Fruit fly (Drosophila melanogaster) whole organism, pupa: ENCODE results near the gene CG8034.

ENCODE experiments used
- CG10348 ChIP-seq: fragments of 200-800 bp; sonication (Bioruptor generic); IDR thresholded peaks from 2 replicates; pipeline ENCODE4 v1.3.6; 2022; ENCODE audit warnings: missing biosample characterization, missing genetic modification characterization
- CG13204 ChIP-seq: fragments of 200-800 bp; sonication (Bioruptor generic); optimal IDR thresholded peaks from 2 replicates; lab custom pipeline; 2018; ENCODE audit warnings: missing biosample characterization, mild to moderate bottlenecking, missing genetic modification characterization, moderate library complexity
- CG14655 ChIP-seq: fragments of 200-800 bp; sonication (Bioruptor generic); optimal IDR thresholded peaks from 3 replicates; lab custom pipeline; 2017; ENCODE audit warnings: mild to moderate bottlenecking, missing biosample characterization, missing genetic modification reagents, missing genetic modification characterization
- CG9948 ChIP-seq: fragments of 200-800 bp; sonication (Bioruptor generic); optimal IDR thresholded peaks from 2 replicates; lab custom pipeline; 2018; ENCODE audit warnings: missing biosample characterization, mild to moderate bottlenecking, missing genetic modification characterization, moderate library complexity
- Ets98B ChIP-seq: fragments of 200-800 bp; sonication (Bioruptor generic); IDR thresholded peaks from 2 replicates; pipeline ENCODE4 v1.3.6; 2022; ENCODE audit warnings: missing biosample characterization, missing genetic modification characterization
- gl ChIP-seq: fragments of 200-800 bp; sonication (Bioruptor generic); optimal IDR thresholded peaks from 2 replicates; lab custom pipeline; 2018; ENCODE audit warnings: missing biosample characterization, mild to moderate bottlenecking, missing genetic modification characterization

DNA sequence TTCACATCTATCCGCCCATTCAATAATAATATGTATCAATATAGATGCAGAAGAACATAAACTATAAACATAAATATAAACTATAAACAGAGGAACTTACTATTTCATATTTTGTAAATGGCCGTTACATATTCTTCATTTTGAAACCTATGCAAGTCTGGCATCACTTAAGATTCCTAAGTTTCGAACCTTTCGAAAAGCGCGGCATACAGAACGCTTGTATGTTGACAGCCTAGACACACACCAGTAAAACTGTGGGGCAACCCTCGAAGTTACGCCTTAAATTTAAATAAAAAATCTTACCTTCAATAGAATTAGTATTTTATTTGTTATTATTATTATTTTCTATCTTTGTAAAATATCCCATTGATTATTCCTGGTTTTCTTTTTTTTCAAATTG, 28.8 kb upstream of the CG8034 start:
- no peak for TF ChIP-seq CG13204 (GFP tag; lab: Kevin White, UChicago)
- TF ChIP-seq CG14655 (GFP tag; lab: Kevin White, UChicago), result no peak
- no peak for TF ChIP-seq CG9948
- no peak for TF ChIP-seq CG10348 (GFP tag; lab: Robert Waterston, UW)
- no peak for TF ChIP-seq gl (tag; lab: Kevin White, UChicago)
- TF ChIP-seq Ets98B, result no peak
